Worm (Caenorhabditis elegans) whole organism, midembryonic: ENCODE results near the gene C25G4.7.

Experiments used
- T22C8.4 ChIP-seq: fragments of 200-800 bp; sonication (Bioruptor generic); IDR thresholded peaks from 2 replicates; pipeline ENCODE4 v1.3.6; 2022; ENCODE audit warnings: missing genetic modification characterization, missing compliant biosample characterization
- cog-1 ChIP-seq: sonication (generic microtip); optimal IDR thresholded peaks from 2 replicates; lab custom pipeline; 2016; ENCODE audit warnings: missing genetic modification characterization, missing compliant biosample characterization
- flt-1 ChIP-seq: fragments of 200-800 bp; sonication (Bioruptor generic); IDR thresholded peaks from 2 replicates; pipeline ENCODE4 v1.3.6; 2022; ENCODE audit warnings: missing genetic modification characterization, missing compliant biosample characterization
- klf-2 ChIP-seq: fragments of 200-800 bp; sonication (Bioruptor generic); conservative IDR thresholded peaks from 2 replicates; pipeline ENCODE4 v1.3.6; 2022; ENCODE audit warnings: missing genetic modification reagents, missing genetic modification characterization, missing compliant biosample characterization
- med-1 ChIP-seq: sonication (generic microtip); optimal IDR thresholded peaks from 2 replicates; lab custom pipeline; 2017; ENCODE audit warnings: missing genetic modification characterization, mild to moderate bottlenecking, missing compliant biosample characterization, antibody characterized with exemption, missing genetic modification reagents; ENCODE audit not compliant: insufficient read depth
- ref-1 ChIP-seq: fragments of 200-800 bp; sonication (Bioruptor generic); conservative IDR thresholded peaks from 2 replicates; pipeline ENCODE4 v1.3.6; 2022; ENCODE audit warnings: missing genetic modification reagents, missing genetic modification characterization, missing compliant biosample characterization
- tab-1 ChIP-seq: fragments of 200-800 bp; sonication (Bioruptor generic); IDR thresholded peaks from 2 replicates; pipeline ENCODE4 v1.3.6; 2022; ENCODE audit warnings: missing genetic modification characterization, missing compliant biosample characterization
- ztf-23 ChIP-seq: fragments of 200-800 bp; sonication (Bioruptor generic); IDR thresholded peaks from 2 replicates; pipeline ENCODE4 v1.3.6; 2022; ENCODE audit warnings: missing genetic modification reagents, missing genetic modification characterization, missing compliant biosample characterization
- ztf-29 ChIP-seq: fragments of 200-800 bp; sonication (Bioruptor generic); IDR thresholded peaks from 2 replicates; pipeline ENCODE4 v1.3.6; 2022; ENCODE audit warnings: missing genetic modification reagents, missing genetic modification characterization, missing compliant biosample characterization

Gene C25G4.7

ce11 chrIV:12456613-12457012 is at the start of gene C25G4.7:
Gene C25G4.7 (plus strand): TSS chrIV:12456913.
- no peak for TF ChIP-seq ref-1 (GFP tag; lab: Robert Waterston, UW)

- TF ChIP-seq tab-1 (GFP tag; lab: Robert Waterston, UW) (no peak), T22C8.4 (no peak)
These were observed 48.1 kb upstream of the C25G4.7 start, which contains the start of gene dsb-1 for ce11 chrIV:12408625-12409024. Gene dsb-1 (plus strand): TSS chrIV:12408925.

- no peak for TF ChIP-seq med-1 (GFP tag; lab: Kevin White, UChicago)
- TF ChIP-seq T22C8.4: no peak
- TF ChIP-seq ref-1 (GFP tag; lab: Robert Waterston, UW): no peak
- TF ChIP-seq klf-2: no peak
- TF ChIP-seq ztf-23 (GFP tag; lab: Robert Waterston, UW): no peak
These were observed 46.5 kb upstream of the C25G4.7 start, which contains the start of gene acl-13 for ce11 chrIV:12410167-12410566. Gene acl-13 (plus strand): TSS chrIV:12410467.

ce11 chrIV:12414601-12415000 is 42.1 kb upstream of the C25G4.7 start:
- TF ChIP-seq ztf-29 (GFP tag; lab: Robert Waterston, UW): no peak

ce11 chrIV:12416629-12417404 is 39.9 kb upstream of the C25G4.7 start:
- TF ChIP-seq ref-1 (GFP tag; lab: Robert Waterston, UW) (0 out of 2 replicates have a peak, but pooled peaks have one; percentile 5), ztf-29 (GFP tag; lab: Robert Waterston, UW) (no peak), cog-1 (tag; lab: Kevin White, UChicago) (no peak), tab-1 (GFP tag; lab: Robert Waterston, UW) (peak; percentile 52; the same call in 1 of the 2 replicates), med-1 (GFP tag; lab: Kevin White, UChicago) (peak; percentile 23), flt-1 (peak; percentile 66), ztf-23 (GFP tag; lab: Robert Waterston, UW) (0 out of 2 replicates have a peak, but pooled peaks have one; percentile 38), T22C8.4 (peak; percentile 53; the same call in 1 of the 2 replicates)

ce11 chrIV:12417536-12418195 is 39.0 kb upstream of the C25G4.7 start, which contains the start of gene F08G5.3:
Gene F08G5.3 (minus strand): TSS chrIV:12417586.
- no peak for TF ChIP-seq klf-2
- peak; percentile 70 for TF ChIP-seq flt-1
- peak; percentile 76; the same call in 1 of the 2 replicates for TF ChIP-seq tab-1 (GFP tag; lab: Robert Waterston, UW)

- TF ChIP-seq med-1 (GFP tag; lab: Kevin White, UChicago) (no peak), cog-1 (tag; lab: Kevin White, UChicago) (no peak), ztf-23 (GFP tag; lab: Robert Waterston, UW) (no peak), klf-2 (no peak), flt-1 (no peak), ref-1 (GFP tag; lab: Robert Waterston, UW) (no peak), ztf-29 (GFP tag; lab: Robert Waterston, UW) (no peak), T22C8.4 (no peak), tab-1 (GFP tag; lab: Robert Waterston, UW) (no peak)
These were observed 37.4 kb upstream of the C25G4.7 start for ce11 chrIV:12419291-12419690.

ce11 chrIV:12420455-12420854 is 36.3 kb upstream of the C25G4.7 start, which contains the start of gene ugt-65:
Gene ugt-65 (plus strand): TSS chrIV:12420683.
- TF ChIP-seq klf-2 (no peak), flt-1 (no peak), tab-1 (GFP tag; lab: Robert Waterston, UW) (no peak), ref-1 (GFP tag; lab: Robert Waterston, UW) (no peak), ztf-29 (GFP tag; lab: Robert Waterston, UW) (no peak), T22C8.4 (no peak), med-1 (GFP tag; lab: Kevin White, UChicago) (no peak), cog-1 (tag; lab: Kevin White, UChicago) (no peak), ztf-23 (GFP tag; lab: Robert Waterston, UW) (no peak)

ce11 chrIV:12425595-12425994 is 31.1 kb upstream of the C25G4.7 start:
- no peak for TF ChIP-seq klf-2
- TF ChIP-seq ztf-29 (GFP tag; lab: Robert Waterston, UW): no peak
- no peak for TF ChIP-seq tab-1 (GFP tag; lab: Robert Waterston, UW)
- no peak for TF ChIP-seq cog-1 (tag; lab: Kevin White, UChicago)
- TF ChIP-seq ref-1 (GFP tag; lab: Robert Waterston, UW): no peak
- no peak for TF ChIP-seq med-1 (GFP tag; lab: Kevin White, UChicago)
- no peak for TF ChIP-seq flt-1
- no peak for TF ChIP-seq T22C8.4
- TF ChIP-seq ztf-23 (GFP tag; lab: Robert Waterston, UW): no peak

- TF ChIP-seq tab-1 (GFP tag; lab: Robert Waterston, UW): 0 out of 2 replicates have a peak, but pooled peaks have one; percentile 31
- TF ChIP-seq klf-2: 0 out of 2 replicates have a peak, but pooled peaks have one; percentile 10
- TF ChIP-seq ztf-23 (GFP tag; lab: Robert Waterston, UW): no peak
These were observed 28.9 kb upstream of the C25G4.7 start for ce11 chrIV:12427687-12428284.
